Fruit fly (Drosophila melanogaster) whole organism, embryonic: ENCODE measurements around the gene tup.

Experiments used
- Antp ChIP-seq: fragments of 200-800 bp; sonication (Bioruptor generic); optimal IDR thresholded peaks from 3 replicates; lab custom pipeline; 2016; ENCODE audit warnings: missing biosample characterization, missing genetic modification characterization
- CG10366 ChIP-seq: fragments of 200-800 bp; sonication (Bioruptor generic); IDR thresholded peaks from 2 replicates; pipeline ENCODE4 v1.3.6; 2022; ENCODE audit warnings: missing biosample characterization, missing genetic modification characterization
- CG10654 ChIP-seq: fragments of 200-800 bp; sonication (Bioruptor generic); optimal IDR thresholded peaks from 2 replicates; lab custom pipeline; 2016; ENCODE audit warnings: missing biosample characterization, missing genetic modification characterization
- CG10959 ChIP-seq: fragments of 200-800 bp; sonication (Bioruptor generic); IDR thresholded peaks from 2 replicates; pipeline ENCODE4 v1.3.6; 2022; ENCODE audit warnings: missing biosample characterization, missing genetic modification characterization
- CG13287 ChIP-seq: fragments of 200-800 bp; sonication (Bioruptor generic); IDR thresholded peaks from 2 replicates; pipeline ENCODE4 v1.3.6; 2022; ENCODE audit warnings: missing biosample characterization, missing genetic modification characterization; ENCODE audit not compliant: partially characterized antibody
- CG15073 ChIP-seq: fragments of 200-800 bp; sonication (Bioruptor generic); optimal IDR thresholded peaks from 2 replicates; lab custom pipeline; 2016; ENCODE audit warnings: missing biosample characterization, missing genetic modification characterization
- CG2712 ChIP-seq: fragments of 200-800 bp; optimal IDR thresholded peaks from 3 replicates; lab custom pipeline; 2019; ENCODE audit warnings: missing biosample characterization, mild to moderate bottlenecking, missing genetic modification characterization, moderate library complexity
- CG31365 ChIP-seq: fragments of 200-800 bp; sonication (Bioruptor generic); optimal IDR thresholded peaks from 2 replicates; lab custom pipeline; 2018; ENCODE audit warnings: missing biosample characterization, mild to moderate bottlenecking, missing genetic modification characterization
- CG33557 ChIP-seq: fragments of 200-800 bp; sonication (Bioruptor generic); optimal IDR thresholded peaks from 2 replicates; lab custom pipeline; 2019; ENCODE audit warnings: missing biosample characterization, mild to moderate bottlenecking, missing genetic modification characterization, moderate library complexity
- CG3847 ChIP-seq: fragments of 200-800 bp; sonication (Bioruptor generic); IDR thresholded peaks from 2 replicates; pipeline ENCODE4 v1.3.6; 2022; ENCODE audit warnings: missing biosample characterization, missing genetic modification characterization
- CG4854 ChIP-seq: fragments of 200-800 bp; sonication (Bioruptor generic); optimal IDR thresholded peaks from 2 replicates; lab custom pipeline; 2016; ENCODE audit warnings: missing biosample characterization, missing genetic modification characterization, inconsistent platforms
- CG7786 ChIP-seq: fragments of 200-800 bp; sonication (Bioruptor generic); optimal IDR thresholded peaks from 2 replicates; lab custom pipeline; 2016; ENCODE audit warnings: missing biosample characterization, missing genetic modification characterization
- CG8359 ChIP-seq: fragments of 200-800 bp; sonication (Bioruptor generic); optimal IDR thresholded peaks from 2 replicates; lab custom pipeline; 2017; ENCODE audit warnings: missing biosample characterization, mild to moderate bottlenecking, missing genetic modification characterization, borderline replicate concordance
- CG8765 ChIP-seq: fragments of 200-800 bp; sonication (Bioruptor generic); IDR thresholded peaks from 2 replicates; pipeline ENCODE4 v1.3.6; 2022; ENCODE audit warnings: missing biosample characterization, missing genetic modification characterization
- CG9437 ChIP-seq: fragments of 200-800 bp; sonication (Bioruptor generic); optimal IDR thresholded peaks from 2 replicates; lab custom pipeline; 2018; ENCODE audit warnings: missing biosample characterization, mild to moderate bottlenecking, missing genetic modification characterization
- CG9727 ChIP-seq: fragments of 200-800 bp; sonication (Bioruptor generic); optimal IDR thresholded peaks from 3 replicates; lab custom pipeline; 2017; ENCODE audit warnings: missing biosample characterization, mild to moderate bottlenecking, missing genetic modification characterization
- CG9817 ChIP-seq: fragments of 200-800 bp; sonication (Bioruptor generic); optimal IDR thresholded peaks from 2 replicates; lab custom pipeline; 2018; ENCODE audit warnings: missing biosample characterization, mild to moderate bottlenecking, missing genetic modification characterization, moderate library complexity
- CTCF ChIP-seq: fragments of 200-800 bp; sonication (Bioruptor generic); optimal IDR thresholded peaks from 2 replicates; lab custom pipeline; 2017; ENCODE audit warnings: missing biosample characterization, mild to moderate bottlenecking, missing genetic modification characterization, moderate library complexity
- D19B ChIP-seq: fragments of 200-800 bp; sonication (Bioruptor generic); optimal IDR thresholded peaks from 2 replicates; lab custom pipeline; 2017; ENCODE audit warnings: missing biosample characterization, mild to moderate bottlenecking, missing genetic modification characterization
- Deaf1 ChIP-seq: fragments of 200-800 bp; optimal IDR thresholded peaks from 3 replicates; lab custom pipeline; 2019; ENCODE audit warnings: missing biosample characterization, mild to moderate bottlenecking, missing genetic modification characterization, moderate library complexity
- Dip2 ChIP-seq: fragments of 200-800 bp; sonication (Bioruptor generic); IDR thresholded peaks from 2 replicates; pipeline ENCODE4 v1.3.6; 2022; ENCODE audit warnings: missing biosample characterization, missing genetic modification characterization
- Dip3 ChIP-seq: fragments of 200-800 bp; sonication (Bioruptor generic); optimal IDR thresholded peaks from 3 replicates; lab custom pipeline; 2016; ENCODE audit warnings: missing biosample characterization, missing genetic modification characterization
- Dp ChIP-seq: fragments of 200-800 bp; sonication (Bioruptor generic); optimal IDR thresholded peaks from 2 replicates; lab custom pipeline; 2018; ENCODE audit warnings: missing biosample characterization, mild to moderate bottlenecking, missing genetic modification characterization, moderate library complexity
- Ets65A ChIP-seq: fragments of 200-800 bp; sonication (Bioruptor generic); peaks from one replicate; lab custom pipeline; 2016; ENCODE audit warnings: missing biosample characterization, missing genetic modification characterization
- Max ChIP-seq: fragments of 200-800 bp; sonication (Bioruptor generic); optimal IDR thresholded peaks from 2 replicates; lab custom pipeline; 2016; ENCODE audit warnings: missing biosample characterization, mild to moderate bottlenecking, missing genetic modification characterization
- Rfx ChIP-seq: fragments of 200-800 bp; sonication (Bioruptor generic); IDR thresholded peaks from 2 replicates; pipeline ENCODE4 v1.3.6; 2022; ENCODE audit warnings: missing biosample characterization, missing genetic modification characterization
- Sry-β ChIP-seq: fragments of 200-800 bp; sonication (Bioruptor generic); optimal IDR thresholded peaks from 2 replicates; lab custom pipeline; 2018; ENCODE audit warnings: missing biosample characterization, mild to moderate bottlenecking, missing genetic modification characterization, moderate library complexity
- Ssrp ChIP-seq: fragments of 200-800 bp; sonication (Bioruptor generic); optimal IDR thresholded peaks from 2 replicates; lab custom pipeline; 2018; ENCODE audit warnings: missing biosample characterization, mild to moderate bottlenecking, missing genetic modification characterization, moderate library complexity
- Tbp ChIP-seq: fragments of >200 bp; optimal IDR thresholded peaks from 2 replicates; lab custom pipeline; 2018; ENCODE audit warnings: missing biosample characterization, missing genetic modification characterization
- ash1 ChIP-seq: fragments of 200-800 bp; sonication (Bioruptor generic); optimal IDR thresholded peaks from 2 replicates; lab custom pipeline; 2018; ENCODE audit warnings: missing biosample characterization, mild to moderate bottlenecking, missing genetic modification characterization
- ci ChIP-seq: fragments of 200-800 bp; sonication (Bioruptor generic); IDR thresholded peaks from 3 replicates; pipeline ENCODE4 v1.3.6; 2022; ENCODE audit warnings: missing biosample characterization, missing genetic modification characterization
- corto ChIP-seq: fragments of 200-800 bp; sonication (Bioruptor generic); optimal IDR thresholded peaks from 2 replicates; lab custom pipeline; 2016; ENCODE audit warnings: missing biosample characterization, mild to moderate bottlenecking, missing genetic modification characterization, moderate library complexity
- crc ChIP-seq: fragments of 200-800 bp; sonication (Bioruptor generic); optimal IDR thresholded peaks from 2 replicates; lab custom pipeline; 2016; ENCODE audit warnings: missing biosample characterization, missing genetic modification characterization
- cwo ChIP-seq: fragments of 200-800 bp; sonication (Bioruptor generic); optimal IDR thresholded peaks from 3 replicates; lab custom pipeline; 2017; ENCODE audit warnings: missing biosample characterization, missing genetic modification characterization, mild to moderate bottlenecking, moderate library complexity, missing genetic modification reagents
- dmrt11E ChIP-seq: fragments of 200-800 bp; sonication (Bioruptor generic); optimal IDR thresholded peaks from 3 replicates; lab custom pipeline; 2018; ENCODE audit warnings: missing biosample characterization, mild to moderate bottlenecking, missing genetic modification characterization, moderate library complexity
- eve ChIP-seq, 2 experiments: fragments of >200 bp; optimal IDR thresholded peaks; 2 replicates each; lab custom pipeline; 2017; ENCODE audit warnings: missing biosample characterization in 2 of 2, missing genetic modification characterization in 2 of 2
- ewg ChIP-seq: fragments of 200-800 bp; sonication (Bioruptor generic); optimal IDR thresholded peaks from 3 replicates; lab custom pipeline; 2017; ENCODE audit warnings: mild to moderate bottlenecking, missing biosample characterization, missing genetic modification reagents, missing genetic modification characterization
- exex ChIP-seq: fragments of 200-800 bp; sonication (Bioruptor generic); optimal IDR thresholded peaks from 4 replicates; lab custom pipeline; 2018; ENCODE audit warnings: missing biosample characterization, mild to moderate bottlenecking, missing genetic modification characterization, moderate library complexity
- ftz-f1 ChIP-seq: fragments of 200-800 bp; sonication (Bioruptor generic); optimal IDR thresholded peaks from 2 replicates; lab custom pipeline; 2016; ENCODE audit warnings: missing biosample characterization, missing genetic modification characterization
- gfzf ChIP-seq: fragments of 200-800 bp; sonication (Bioruptor generic); optimal IDR thresholded peaks from 2 replicates; lab custom pipeline; 2016; ENCODE audit warnings: missing biosample characterization, mild to moderate bottlenecking, missing genetic modification characterization, moderate library complexity
- h ChIP-seq: fragments of >200 bp; optimal IDR thresholded peaks from 2 replicates; lab custom pipeline; 2017
- lmd ChIP-seq: fragments of 200-800 bp; sonication (Bioruptor generic); IDR thresholded peaks from 2 replicates; pipeline ENCODE4 v1.3.6; 2022; ENCODE audit warnings: missing biosample characterization, missing genetic modification characterization
- nmo ChIP-seq: fragments of 200-800 bp; sonication (Bioruptor generic); optimal IDR thresholded peaks from 2 replicates; lab custom pipeline; 2018; ENCODE audit warnings: missing biosample characterization, mild to moderate bottlenecking, missing genetic modification characterization, moderate library complexity
- oc ChIP-seq: fragments of 200-800 bp; sonication (Bioruptor generic); optimal IDR thresholded peaks from 2 replicates; lab custom pipeline; 2018; ENCODE audit warnings: missing biosample characterization, mild to moderate bottlenecking, missing genetic modification characterization, moderate library complexity
- pros ChIP-seq: fragments of 200-800 bp; sonication (Bioruptor generic); optimal IDR thresholded peaks from 3 replicates; lab custom pipeline; 2019; ENCODE audit warnings: missing biosample characterization, mild to moderate bottlenecking, missing genetic modification characterization, moderate library complexity
- pum ChIP-seq: fragments of 200-800 bp; sonication (Bioruptor generic); optimal IDR thresholded peaks from 2 replicates; lab custom pipeline; 2016; ENCODE audit warnings: missing biosample characterization, missing genetic modification characterization
- sc ChIP-seq, 3 experiments: fragments of >200 bp in 2 of 3; fragments of 200-800 bp in 1 of 3; sonication (Bioruptor generic) in 1 of 3; optimal IDR thresholded peaks; 2 replicates in 2 of 3; 3 replicates in 1 of 3; lab custom pipeline; 2017; ENCODE audit warnings: mild to moderate bottlenecking in 1 of 3, missing biosample characterization in 1 of 3, missing genetic modification characterization in 1 of 3, missing genetic modification reagents in 1 of 3
- schlank ChIP-seq: fragments of 200-800 bp; sonication (Bioruptor generic); optimal IDR thresholded peaks from 2 replicates; lab custom pipeline; 2018; ENCODE audit warnings: missing biosample characterization, mild to moderate bottlenecking, missing genetic modification characterization
- stwl ChIP-seq: fragments of 200-800 bp; sonication (Bioruptor generic); optimal IDR thresholded peaks from 3 replicates; lab custom pipeline; 2018; ENCODE audit warnings: missing biosample characterization, mild to moderate bottlenecking, missing genetic modification characterization, moderate library complexity
- twi ChIP-seq: fragments of 200-800 bp; optimal IDR thresholded peaks from 2 replicates; lab custom pipeline; 2019; ENCODE audit warnings: missing biosample characterization, mild to moderate bottlenecking, missing genetic modification characterization, moderate library complexity
- wor ChIP-seq: fragments of 200-800 bp; sonication (Bioruptor generic); IDR thresholded peaks from 2 replicates; pipeline ENCODE4 v1.3.6; 2022; ENCODE audit warnings: missing biosample characterization, missing genetic modification characterization

Gene tup

DNA sequence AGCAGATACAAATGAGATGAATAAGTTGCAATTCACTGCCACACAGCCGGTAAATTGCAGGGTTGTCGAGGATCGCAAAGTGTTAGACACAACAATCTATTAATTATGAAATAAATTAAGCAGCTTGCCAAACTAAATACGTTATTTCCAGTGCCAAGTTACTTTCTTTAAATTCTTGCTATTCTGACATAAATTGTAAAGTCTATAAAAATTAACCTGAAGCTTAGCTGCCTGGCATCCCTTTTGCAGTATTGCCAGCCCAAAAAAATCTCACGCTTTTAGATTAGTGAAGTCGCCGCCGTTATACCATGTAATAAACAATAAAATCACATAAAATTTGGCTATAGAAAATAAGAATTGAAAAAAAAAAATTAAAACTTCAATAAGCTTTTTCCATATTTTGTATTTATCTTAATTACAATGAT is 23.4 kb downstream of the tup start (continued):
- TF ChIP-seq Dp (GFP tag; lab: Kevin White, UChicago) (peak; percentile 10), eve (GFP tag; optimal IDR thresholded peaks at IDR 0.05; lab: Kevin White, UChicago) (no peak), CG33557 (peak; percentile 78), CG15073 (GFP tag; lab: Kevin White, UChicago) (peak; percentile 51), CG10959 (GFP tag; lab: Robert Waterston, UW) (peak; percentile 83), CG31365 (tag; lab: Kevin White, UChicago) (peak; percentile 70), exex (tag; lab: Kevin White, UChicago) (peak; percentile 68), CG2712 (peak; percentile 94), ash1 (GFP tag; lab: Kevin White, UChicago) (no peak), Rfx (GFP tag; lab: Robert Waterston, UW) (peak; percentile 91), D19B (peak; percentile 98), ftz-f1 (GFP tag; lab: Kevin White, UChicago) (no peak), sc (optimal IDR thresholded peaks at IDR 0.05; lab: Kevin White, UChicago) (no peak), sc (GFP tag; optimal IDR thresholded peaks at IDR 0.05; lab: Kevin White, UChicago) (peak; percentile 78), schlank (tag; lab: Kevin White, UChicago) (peak; percentile 78), twi (tag; lab: Kevin White, UChicago) (peak; percentile 87), CG9727 (GFP tag; lab: Kevin White, UChicago) (peak; percentile 69), pum (GFP tag; lab: Kevin White, UChicago) (peak; percentile 69), CG7786 (GFP tag; lab: Kevin White, UChicago) (peak; percentile 88), pros (no peak), Tbp (GFP tag; lab: Kevin White, UChicago) (no peak), Dip3 (GFP tag; lab: Kevin White, UChicago) (peak; percentile 92), CG9437 (GFP tag; lab: Kevin White, UChicago) (peak; percentile 73), Sry-β (peak; percentile 67), CG9817 (tag; lab: Kevin White, UChicago) (peak; percentile 95), CG8359 (GFP tag; lab: Kevin White, UChicago) (peak; percentile 68), wor (GFP tag; lab: Robert Waterston, UW) (peak; percentile 83), Ssrp (peak; percentile 91), CG8765 (peak; percentile 76), ewg (GFP tag; lab: Kevin White, UChicago) (peak; percentile 83), Deaf1 (tag; lab: Kevin White, UChicago) (peak; percentile 67), gfzf (GFP tag; lab: Kevin White, UChicago) (no peak), Antp (GFP tag; lab: Kevin White, UChicago) (peak; percentile 69), oc (tag; lab: Kevin White, UChicago) (peak; percentile 93), CG3847 (GFP tag; lab: Robert Waterston, UW) (peak; percentile 91), CG4854 (GFP tag; lab: Kevin White, UChicago) (peak; percentile 47), CG13287 (GFP tag; lab: Robert Waterston, UW) (peak; percentile 54), CG10654 (peak; percentile 84), Max (GFP tag; lab: Kevin White, UChicago) (peak; percentile 59), cwo (GFP tag; lab: Kevin White, UChicago) (peak; percentile 80), lmd (GFP tag; lab: Robert Waterston, UW) (peak; percentile 84), CTCF (peak; percentile 40), Ets65A (GFP tag; lab: Kevin White, UChicago) (peak; percentile 93), nmo (GFP tag; lab: Kevin White, UChicago) (peak; percentile 82), ci (GFP tag; lab: Robert Waterston, UW) (peak; percentile 96), stwl (peak; percentile 61), corto (peak; percentile 94), h (lab: Kevin White, UChicago) (no peak), dmrt11E (peak; percentile 80), crc (GFP tag; lab: Kevin White, UChicago) (peak; percentile 85), CG10366 (GFP tag; lab: Robert Waterston, UW) (peak; percentile 91), Dip2 (no peak)
